Worm (Caenorhabditis elegans) whole organism, late embryonic: ENCODE data around the gene C05E11.2.

ENCODE experiments used
- C38D4.7 ChIP-seq: fragments of 200-800 bp; sonication (Bioruptor generic); optimal IDR thresholded peaks from 2 replicates; lab custom pipeline; 2018; ENCODE audit warnings: mild to moderate bottlenecking, missing genetic modification characterization, moderate library complexity, missing compliant biosample characterization
- F13H6.1 ChIP-seq: sonication (generic microtip); optimal IDR thresholded peaks from 2 replicates; lab custom pipeline; 2016; ENCODE audit warnings: missing genetic modification characterization, missing compliant biosample characterization
- K02D7.2 ChIP-seq: sonication (generic microtip); optimal IDR thresholded peaks from 2 replicates; lab custom pipeline; 2017; ENCODE audit warnings: mild to moderate bottlenecking, missing genetic modification characterization, missing compliant biosample characterization
- Y22D7AL.16 ChIP-seq: sonication (generic microtip); optimal IDR thresholded peaks from 2 replicates; lab custom pipeline; 2016; ENCODE audit warnings: missing genetic modification characterization, missing compliant biosample characterization
- ahr-1 ChIP-seq: sonication (generic microtip); optimal IDR thresholded peaks from 2 replicates; lab custom pipeline; 2016; ENCODE audit warnings: missing genetic modification characterization, missing compliant biosample characterization
- ceh-14 ChIP-seq: sonication (generic microtip); optimal IDR thresholded peaks from 2 replicates; lab custom pipeline; 2016; ENCODE audit warnings: missing genotype, missing genetic modification characterization, missing compliant biosample characterization
- ceh-18 ChIP-seq: sonication (generic microtip); optimal IDR thresholded peaks from 2 replicates; lab custom pipeline; 2016; ENCODE audit warnings: missing genetic modification characterization, missing compliant biosample characterization
- ceh-19 ChIP-seq: fragments of 200-800 bp; sonication (Bioruptor generic); optimal IDR thresholded peaks from 2 replicates; lab custom pipeline; 2018; ENCODE audit warnings: mild to moderate bottlenecking, missing genetic modification characterization, missing compliant biosample characterization
- ceh-2 ChIP-seq: sonication (generic microtip); optimal IDR thresholded peaks from 2 replicates; lab custom pipeline; 2016; ENCODE audit warnings: missing genotype, missing genetic modification characterization, missing compliant biosample characterization
- ceh-24 ChIP-seq: sonication (generic microtip); optimal IDR thresholded peaks from 2 replicates; lab custom pipeline; 2016; ENCODE audit warnings: mild to moderate bottlenecking, missing genetic modification characterization, missing compliant biosample characterization
- ceh-30 ChIP-seq: fragments of 150-350 bp; optimal IDR thresholded peaks from 2 replicates; lab custom pipeline; 2014; ENCODE audit warnings: missing biosample characterization, missing genetic modification characterization
- ceh-31 ChIP-seq: sonication (generic microtip); optimal IDR thresholded peaks from 2 replicates; lab custom pipeline; 2016; ENCODE audit warnings: missing genetic modification characterization, missing compliant biosample characterization
- ceh-34 ChIP-seq: sonication (generic microtip); optimal IDR thresholded peaks from 2 replicates; lab custom pipeline; 2016; ENCODE audit warnings: mild to moderate bottlenecking, missing genetic modification characterization, missing compliant biosample characterization
- ceh-45 ChIP-seq: fragments of 200-800 bp; sonication (Bioruptor generic); IDR thresholded peaks from 2 replicates; pipeline ENCODE4 v1.3.6; 2022; ENCODE audit warnings: missing genetic modification reagents, missing genetic modification characterization, missing compliant biosample characterization
- ceh-48 ChIP-seq: sonication (generic microtip); optimal IDR thresholded peaks from 2 replicates; lab custom pipeline; 2016; ENCODE audit warnings: missing genetic modification characterization, inconsistent platforms, missing compliant biosample characterization
- ceh-9 ChIP-seq: sonication (generic microtip); optimal IDR thresholded peaks from 2 replicates; lab custom pipeline; 2016; ENCODE audit warnings: mild to moderate bottlenecking, missing genetic modification characterization, inconsistent platforms, missing compliant biosample characterization
- dmd-4 ChIP-seq: sonication (generic microtip); optimal IDR thresholded peaks from 2 replicates; lab custom pipeline; 2016; ENCODE audit warnings: borderline replicate concordance, missing genetic modification characterization, missing compliant biosample characterization
- elt-2 ChIP-seq: sonication (generic microtip); optimal IDR thresholded peaks from 2 replicates; lab custom pipeline; 2016; ENCODE audit warnings: missing genetic modification reagents, missing genetic modification characterization, missing compliant biosample characterization
- elt-4 ChIP-seq: sonication (generic microtip); optimal IDR thresholded peaks from 2 replicates; lab custom pipeline; 2016; ENCODE audit warnings: missing genetic modification characterization, missing compliant biosample characterization
- fkh-10 ChIP-seq: fragments of 150-350 bp; optimal IDR thresholded peaks from 2 replicates; lab custom pipeline; 2014; ENCODE audit warnings: missing biosample characterization, missing genetic modification reagents, missing genetic modification characterization
- gmeb-2 ChIP-seq: sonication (generic microtip); optimal IDR thresholded peaks from 2 replicates; lab custom pipeline; 2016; ENCODE audit warnings: missing genetic modification characterization, inconsistent platforms, missing compliant biosample characterization
- hlh-13 ChIP-seq: fragments of 200-800 bp; sonication (Bioruptor generic); optimal IDR thresholded peaks from 2 replicates; lab custom pipeline; 2018; ENCODE audit warnings: mild to moderate bottlenecking, missing genetic modification characterization, missing compliant biosample characterization
- madf-2 ChIP-seq: sonication (generic microtip); optimal IDR thresholded peaks from 2 replicates; lab custom pipeline; 2017; ENCODE audit warnings: missing genetic modification characterization, missing compliant biosample characterization
- mec-3 ChIP-seq: sonication (generic microtip); optimal IDR thresholded peaks from 2 replicates; lab custom pipeline; 2016; ENCODE audit warnings: borderline replicate concordance, missing genetic modification characterization, missing compliant biosample characterization
- nfya-1 ChIP-seq: sonication (generic microtip); optimal IDR thresholded peaks from 2 replicates; lab custom pipeline; 2017; ENCODE audit warnings: missing genetic modification characterization, mild to moderate bottlenecking, missing compliant biosample characterization, antibody characterized with exemption, moderate library complexity
- nhr-11 ChIP-seq: fragments of 150-350 bp; optimal IDR thresholded peaks from 2 replicates; lab custom pipeline; 2014; ENCODE audit warnings: missing biosample characterization, missing genetic modification characterization
- nhr-232 ChIP-seq: sonication (generic microtip); optimal IDR thresholded peaks from 2 replicates; lab custom pipeline; 2016; ENCODE audit warnings: missing genetic modification characterization, missing compliant biosample characterization
- npax-4 ChIP-seq: sonication (generic microtip); optimal IDR thresholded peaks from 2 replicates; lab custom pipeline; 2016; ENCODE audit warnings: missing genetic modification characterization, missing compliant biosample characterization
- odd-2 ChIP-seq: sonication (generic microtip); optimal IDR thresholded peaks from 2 replicates; lab custom pipeline; 2017; ENCODE audit warnings: antibody characterized with exemption, mild to moderate bottlenecking, missing genetic modification characterization, missing compliant biosample characterization
- pat-9 ChIP-seq: fragments of 200-800 bp; sonication (Bioruptor generic); optimal IDR thresholded peaks from 2 replicates; lab custom pipeline; 2018; ENCODE audit warnings: mild to moderate bottlenecking, missing genetic modification characterization, moderate library complexity, missing compliant biosample characterization
- pax-1 ChIP-seq: fragments of 150-350 bp; optimal IDR thresholded peaks from 2 replicates; lab custom pipeline; 2014; ENCODE audit warnings: missing biosample characterization, missing genetic modification characterization
- pha-2 ChIP-seq: sonication (generic microtip); optimal IDR thresholded peaks from 2 replicates; lab custom pipeline; 2017; ENCODE audit warnings: mild to moderate bottlenecking, missing genetic modification characterization, missing compliant biosample characterization
- pha-4 ChIP-seq: fragments of 150-350 bp; optimal IDR thresholded peaks from 2 replicates; lab custom pipeline; 2018; ENCODE audit warnings: missing biosample characterization, missing genetic modification reagents, missing genetic modification characterization
- sdc-2 ChIP-seq: sonication (generic microtip); optimal IDR thresholded peaks from 2 replicates; lab custom pipeline; 2016; ENCODE audit warnings: missing genotype, missing genetic modification characterization, missing compliant biosample characterization
- syd-9 ChIP-seq: sonication (generic microtip); optimal IDR thresholded peaks from 2 replicates; lab custom pipeline; 2016; ENCODE audit warnings: mild to moderate bottlenecking, missing genetic modification characterization, moderate library complexity, missing compliant biosample characterization
- tbx-2 ChIP-seq: sonication (generic microtip); optimal IDR thresholded peaks from 2 replicates; lab custom pipeline; 2016; ENCODE audit warnings: missing genetic modification characterization, missing compliant biosample characterization
- tbx-7 ChIP-seq: sonication (generic microtip); optimal IDR thresholded peaks from 2 replicates; lab custom pipeline; 2016; ENCODE audit warnings: missing genotype, missing genetic modification characterization, missing compliant biosample characterization
- ttx-3 ChIP-seq: sonication (generic microtip); optimal IDR thresholded peaks from 2 replicates; lab custom pipeline; 2016; ENCODE audit warnings: missing genetic modification reagents, missing genetic modification characterization, missing compliant biosample characterization
- unc-3 ChIP-seq, 2 experiments: fragments of 200-800 bp in 1 of 2; sonication (Bioruptor generic) in 1 of 2; sonication (generic microtip) in 1 of 2; conservative IDR thresholded peaks in 1 of 2; optimal IDR thresholded peaks in 1 of 2; 2 replicates each; pipeline versions ENCODE4 v1.3.6 to Lab custom; 2016 to 2022; ENCODE audit warnings: missing compliant biosample characterization in 2 of 2, missing genetic modification characterization in 2 of 2, missing genetic modification reagents in 1 of 2
- unc-42 ChIP-seq: sonication (generic microtip); optimal IDR thresholded peaks from 2 replicates; lab custom pipeline; 2016; ENCODE audit warnings: missing genotype, missing genetic modification characterization, missing compliant biosample characterization
- unc-55 ChIP-seq: sonication (generic microtip); optimal IDR thresholded peaks from 2 replicates; lab custom pipeline; 2017; ENCODE audit warnings: missing biosample characterization, missing genetic modification reagents, missing genetic modification characterization
- unc-86 ChIP-seq: sonication (generic microtip); optimal IDR thresholded peaks from 2 replicates; lab custom pipeline; 2016; ENCODE audit warnings: missing genetic modification characterization, missing compliant biosample characterization

The C05E11.2 gene

ce11 chrX:4588462-4588861, 1.7 kb downstream of the C05E11.2 start, which contains the start of gene lnp-1:
Gene lnp-1 (plus strand): TSS chrX:4588762.
- no peak for TF ChIP-seq ceh-45
- no peak for TF ChIP-seq unc-42 (tag; lab: Kevin White, UChicago)
- TF ChIP-seq ceh-48 (tag; lab: Kevin White, UChicago) = no peak
- no peak for TF ChIP-seq C38D4.7 (GFP tag; lab: Kevin White, UChicago)
- no peak for TF ChIP-seq nhr-11 (tag; lab: Kevin White, UChicago)
- TF ChIP-seq ceh-2 = no peak
- no peak for TF ChIP-seq nfya-1 (tag; lab: Kevin White, UChicago)

ce11 chrX:4592250-4592649, 5.5 kb downstream of the C05E11.2 start, which contains the start of gene flp-12:
Gene flp-12 (minus strand): TSS chrX:4592350.
- TF ChIP-seq F13H6.1 (tag; lab: Kevin White, UChicago) (no peak), ceh-24 (tag; lab: Kevin White, UChicago) (no peak), unc-55 (GFP tag; lab: Kevin White, UChicago) (no peak), nhr-232 (tag; lab: Kevin White, UChicago) (no peak), pha-2 (tag; lab: Kevin White, UChicago) (no peak), C38D4.7 (GFP tag; lab: Kevin White, UChicago) (no peak), ceh-9 (no peak), madf-2 (no peak), sdc-2 (tag; lab: Kevin White, UChicago) (no peak), elt-2 (tag; lab: Kevin White, UChicago) (no peak), tbx-2 (no peak), K02D7.2 (no peak), fkh-10 (GFP tag; lab: Kevin White, UChicago) (no peak), pha-4 (tag; lab: Kevin White, UChicago) (no peak), elt-4 (tag; lab: Kevin White, UChicago) (no peak), ceh-34 (tag; lab: Kevin White, UChicago) (no peak), Y22D7AL.16 (tag; lab: Kevin White, UChicago) (no peak), odd-2 (no peak)

ce11 chrX:4597419-4597818, 10.7 kb downstream of the C05E11.2 start:
- TF ChIP-seq pat-9 (tag; lab: Kevin White, UChicago) (no peak), syd-9 (tag; lab: Kevin White, UChicago) (no peak), tbx-7 (tag; lab: Kevin White, UChicago) (no peak), pha-4 (tag; lab: Kevin White, UChicago) (no peak), C38D4.7 (GFP tag; lab: Kevin White, UChicago) (no peak), ceh-30 (tag; lab: Kevin White, UChicago) (no peak), tbx-2 (no peak), ceh-18 (no peak), ceh-9 (no peak)

- TF ChIP-seq hlh-13 = no peak
Measured at ce11 chrX:4599526-4599925, 12.8 kb downstream of the C05E11.2 start.

- TF ChIP-seq ttx-3 (no peak), sdc-2 (tag; lab: Kevin White, UChicago) (no peak), tbx-2 (no peak), ahr-1 (tag; lab: Kevin White, UChicago) (no peak), gmeb-2 (no peak), unc-86 (tag; lab: Kevin White, UChicago) (no peak), pax-1 (tag; lab: Kevin White, UChicago) (no peak), unc-3 (GFP tag; conservative IDR thresholded peaks at IDR 0.05; lab: Robert Waterston, UW) (no peak), unc-3 (tag; optimal IDR thresholded peaks at IDR 0.05; lab: Kevin White, UChicago) (no peak), K02D7.2 (no peak), unc-55 (GFP tag; lab: Kevin White, UChicago) (no peak), F13H6.1 (tag; lab: Kevin White, UChicago) (no peak), npax-4 (tag; lab: Kevin White, UChicago) (no peak), ceh-31 (tag; lab: Kevin White, UChicago) (no peak), dmd-4 (tag; lab: Kevin White, UChicago) (no peak), ceh-19 (no peak), ceh-14 (tag; lab: Kevin White, UChicago) (no peak), mec-3 (tag; lab: Kevin White, UChicago) (no peak)
Measured at ce11 chrX:4600987-4601386, 14.3 kb downstream of the C05E11.2 start.
